Worm (Caenorhabditis elegans): ENCODE measurements around the gene nas-31.

ce11 chrV:10942161-10942560 lies 20.5 kb upstream of the nas-31 start, which contains the start of gene zip-9:
- TF ChIP-seq chd-7 (tag; optimal IDR thresholded peaks at IDR 0.05) (no peak), Y53F4B.3 (GFP tag; IDR thresholded peaks at IDR 0.05) (no peak), ceh-100 (GFP tag; IDR thresholded peaks at IDR 0.05) (no peak), ztf-3 (GFP tag; optimal IDR thresholded peaks at IDR 0.05) (no peak)

All from whole organism, young adult.